Worm (Caenorhabditis elegans) whole organism, L1 larva: ENCODE data around the gene Y41E3.7.
A peak's percentile ranks its signal among the peaks of the same experiment; 100 is the strongest.

ENCODE experiments used
- C34B4.2 ChIP-seq: sonication (generic microtip); optimal IDR thresholded peaks from 2 replicates; lab custom pipeline; 2017; ENCODE audit warnings: mild to moderate bottlenecking, missing genetic modification characterization, missing compliant biosample characterization
- aly-2 ChIP-seq: fragments of 150-350 bp; optimal IDR thresholded peaks from 2 replicates; lab custom pipeline; 2014; ENCODE audit warnings: missing biosample characterization, missing genetic modification characterization
- egl-27 ChIP-seq, 2 experiments: fragments of 150-350 bp in 1 of 2; sonication (generic microtip); optimal IDR thresholded peaks; 3 replicates each; lab custom pipeline; 2017 to 2018; ENCODE audit warnings: missing biosample characterization in 2 of 2, missing genetic modification characterization in 2 of 2, missing genetic modification reagents in 2 of 2
- fkh-4 ChIP-seq: sonication (generic microtip); optimal IDR thresholded peaks from 2 replicates; lab custom pipeline; 2016; ENCODE audit warnings: missing compliant biosample characterization, missing genetic modification characterization, borderline replicate concordance
- fos-1 ChIP-seq: fragments of 150-350 bp; optimal IDR thresholded peaks from 2 replicates; lab custom pipeline; 2014; ENCODE audit warnings: missing biosample characterization, missing genetic modification characterization
- lin-13 ChIP-seq: fragments of 150-350 bp; optimal IDR thresholded peaks from 2 replicates; lab custom pipeline; 2014; ENCODE audit warnings: missing biosample characterization, missing genetic modification reagents, missing genetic modification characterization
- nhr-11 ChIP-seq: fragments of 150-350 bp; optimal IDR thresholded peaks from 2 replicates; lab custom pipeline; 2014; ENCODE audit warnings: missing biosample characterization, missing genetic modification characterization
- nhr-28 ChIP-seq: fragments of 150-350 bp; optimal IDR thresholded peaks from 2 replicates; lab custom pipeline; 2014; ENCODE audit warnings: missing biosample characterization, missing genetic modification characterization
- nhr-71 ChIP-seq: sonication (generic microtip); optimal IDR thresholded peaks from 2 replicates; lab custom pipeline; 2016; ENCODE audit warnings: mild to moderate bottlenecking, missing genetic modification characterization, moderate library complexity, missing compliant biosample characterization
- nhr-85 ChIP-seq: sonication (generic microtip); peaks from one replicate; lab custom pipeline; 2016; ENCODE audit warnings: missing genetic modification characterization, inconsistent platforms, missing compliant biosample characterization
- nhr-90 ChIP-seq: sonication (generic microtip); optimal IDR thresholded peaks from 2 replicates; lab custom pipeline; 2016; ENCODE audit warnings: mild to moderate bottlenecking, missing genetic modification characterization, missing compliant biosample characterization; ENCODE audit not compliant: poor library complexity
- tbx-2 ChIP-seq: sonication (generic microtip); optimal IDR thresholded peaks from 2 replicates; lab custom pipeline; 2016; ENCODE audit warnings: missing genetic modification characterization, missing compliant biosample characterization
- unc-98 ChIP-seq: fragments of 200-800 bp; sonication (Bioruptor generic); IDR thresholded peaks from 2 replicates; pipeline ENCODE4 v1.3.6; 2022; ENCODE audit warnings: missing genetic modification characterization, missing compliant biosample characterization

- TF ChIP-seq tbx-2 (tag; lab: Kevin White, UChicago) (peak; percentile 61), egl-27 (tag; optimal IDR thresholded peaks at IDR 0.05; lab: Kevin White, UChicago) (no peak), fkh-4 (tag; lab: Kevin White, UChicago) (no peak), aly-2 (tag; lab: Kevin White, UChicago) (no peak), nhr-85 (tag; lab: Kevin White, UChicago) (peak; percentile 16), C34B4.2 (no peak), nhr-71 (tag; lab: Kevin White, UChicago) (peak; percentile 73), fos-1 (tag; lab: Kevin White, UChicago) (no peak), unc-98 (no peak), lin-13 (GFP tag; lab: Kevin White, UChicago) (peak; percentile 47), nhr-11 (tag; lab: Kevin White, UChicago) (no peak), nhr-28 (tag; lab: Kevin White, UChicago) (no peak), nhr-90 (tag; lab: Kevin White, UChicago) (peak; percentile 14)
Measured at ce11 chrIV:15036974-15037373, 23.1 kb downstream of the Y41E3.7 start, which contains the start of gene eef-1B.2.
